Worm (Caenorhabditis elegans) whole organism, late embryonic: ENCODE results near the gene fbxb-26.
"Not testable (repeated sequence)": the region's sequence is repeated elsewhere in the genome, so short reads cannot be mapped to it uniquely, and the experiment has no call there.

Experiments used
- elt-2 ChIP-seq: sonication (generic microtip); optimal IDR thresholded peaks from 2 replicates; lab custom pipeline; 2016; ENCODE audit warnings: missing genetic modification reagents, missing genetic modification characterization, missing compliant biosample characterization
- fkh-6 ChIP-seq: sonication (generic microtip); optimal IDR thresholded peaks from 2 replicates; lab custom pipeline; 2016; ENCODE audit warnings: missing genetic modification characterization, missing compliant biosample characterization
- pha-4 ChIP-seq: fragments of 150-350 bp; optimal IDR thresholded peaks from 2 replicates; lab custom pipeline; 2018; ENCODE audit warnings: missing biosample characterization, missing genetic modification reagents, missing genetic modification characterization

ce11 chrII:1636392-1636791 is 45.9 kb upstream of the fbxb-26 start, which contains the start of gene srg-20:
- not testable (repeated sequence) for TF ChIP-seq fkh-6, elt-2, pha-4 (tag; lab: Kevin White, UChicago)
